Fruit fly (Drosophila melanogaster): ENCODE results near the gene Npc2a.
A peak's percentile ranks its signal among the peaks of the same experiment; 100 is the strongest.

The Npc2a gene

dm6 chr2L:2010335-2011061 is 22.4 kb downstream of the Npc2a start (continued):
- no peak for TF ChIP-seq Ets21C (GFP tag; optimal IDR thresholded peaks at IDR 0.05)
- no peak for TF ChIP-seq esn (GFP tag; optimal IDR thresholded peaks at IDR 0.05)
- no peak for TF ChIP-seq Met (GFP tag; optimal IDR thresholded peaks at IDR 0.05)
- no peak for TF ChIP-seq CG4318 (GFP tag; optimal IDR thresholded peaks at IDR 0.05)
- TF ChIP-seq svp (GFP tag), result peak; percentile 78
- TF ChIP-seq Eip78C (GFP tag), result peak; percentile 72
- no peak for TF ChIP-seq achi (GFP tag; optimal IDR thresholded peaks at IDR 0.05)
- TF ChIP-seq CG10631 (GFP tag; optimal IDR thresholded peaks at IDR 0.05), result no peak
- no peak for TF ChIP-seq CG3919 (GFP tag; optimal IDR thresholded peaks at IDR 0.05)
- peak; percentile 37 for TF ChIP-seq fkh (GFP tag; optimal IDR thresholded peaks at IDR 0.05)
- TF ChIP-seq Hr39 (GFP tag; optimal IDR thresholded peaks at IDR 0.05), result no peak
- TF ChIP-seq CG11902 (GFP tag; optimal IDR thresholded peaks at IDR 0.05), result no peak
- TF ChIP-seq CG6854 (GFP tag; optimal IDR thresholded peaks at IDR 0.05), result peak; percentile 16
- TF ChIP-seq CG15336 (GFP tag; IDR thresholded peaks at IDR 0.05), result 0 out of 2 replicates have a peak, but pooled peaks have one; percentile 10
- TF ChIP-seq Eip93F (GFP tag; optimal IDR thresholded peaks at IDR 0.05), result peak; percentile 29
- TF ChIP-seq CG31627 (GFP tag; optimal IDR thresholded peaks at IDR 0.05), result no peak
- no peak for TF ChIP-seq CG8319 (GFP tag; optimal IDR thresholded peaks at IDR 0.05)

DNA sequence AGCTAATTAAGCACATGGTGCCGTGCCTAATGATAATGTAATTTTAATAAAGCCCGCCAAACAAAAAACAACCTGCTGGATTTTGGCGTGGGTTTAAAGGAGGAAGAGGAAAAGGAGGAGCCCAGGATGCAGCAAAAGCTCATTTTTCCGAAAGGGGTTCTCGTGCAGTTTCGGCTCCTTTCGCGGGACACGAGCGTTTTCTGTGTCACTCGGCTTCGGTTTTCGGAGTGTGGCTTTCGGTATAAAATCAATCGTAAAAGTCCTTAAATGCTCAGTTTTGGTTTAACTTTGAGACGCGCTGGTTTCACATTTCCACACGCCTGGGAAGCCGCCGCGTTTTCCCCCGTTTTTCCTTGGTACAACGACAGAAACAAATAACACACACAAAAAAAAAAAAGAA is 23.3 kb downstream of the Npc2a start:
- TF ChIP-seq Met (GFP tag; optimal IDR thresholded peaks at IDR 0.05) (no peak), fd85E (GFP tag; optimal IDR thresholded peaks at IDR 0.05) (no peak), Smox (GFP tag; optimal IDR thresholded peaks at IDR 0.05) (no peak), Hr4 (GFP tag; optimal IDR thresholded peaks at IDR 0.05) (no peak)

- TF ChIP-seq CG6276 (GFP tag; optimal IDR thresholded peaks at IDR 0.05) (no peak), CG16779 (tag; optimal IDR thresholded peaks at IDR 0.05) (no peak), acj6 (GFP tag; optimal IDR thresholded peaks at IDR 0.05) (no peak), OdsH (GFP tag; optimal IDR thresholded peaks at IDR 0.05) (no peak), Hr39 (GFP tag; optimal IDR thresholded peaks at IDR 0.05) (no peak), Sox15 (GFP tag; optimal IDR thresholded peaks at IDR 0.05) (no peak), cyc (GFP tag; optimal IDR thresholded peaks at IDR 0.05) (no peak), lz (GFP tag; optimal IDR thresholded peaks at IDR 0.05) (no peak), CG9139 (GFP tag; optimal IDR thresholded peaks at IDR 0.05) (no peak), CG8319 (GFP tag; optimal IDR thresholded peaks at IDR 0.05) (no peak), CG31627 (GFP tag; optimal IDR thresholded peaks at IDR 0.05) (no peak), CG6792 (GFP tag; optimal IDR thresholded peaks at IDR 0.05) (no peak), Lpt (GFP tag; optimal IDR thresholded peaks at IDR 0.05) (no peak), CG8632 (GFP tag; optimal IDR thresholded peaks at IDR 0.05) (no peak)
These were observed 25.0 kb downstream of the Npc2a start for dm6 chr2L:2013057-2013456.

- TF ChIP-seq fkh (GFP tag; optimal IDR thresholded peaks at IDR 0.05) (peak; percentile 23), dac (GFP tag; optimal IDR thresholded peaks at IDR 0.05) (no peak), achi (GFP tag; optimal IDR thresholded peaks at IDR 0.05) (no peak), Ets96B (tag; optimal IDR thresholded peaks at IDR 0.05) (peak; percentile 24), Eip78C (GFP tag) (peak; percentile 76), Hr4 (GFP tag; optimal IDR thresholded peaks at IDR 0.05) (peak; percentile 22), spab (GFP tag; optimal IDR thresholded peaks at IDR 0.05) (no peak), OdsH (GFP tag; optimal IDR thresholded peaks at IDR 0.05) (peak; percentile 9), CG32006 (GFP tag; optimal IDR thresholded peaks at IDR 0.05) (peak; percentile 9), CG11294 (GFP tag; IDR thresholded peaks at IDR 0.05) (0 out of 2 replicates have a peak, but pooled peaks have one; percentile 7), CG10631 (GFP tag; optimal IDR thresholded peaks at IDR 0.05) (peak; percentile 3), CG6854 (GFP tag; optimal IDR thresholded peaks at IDR 0.05) (no peak)
These were observed 25.8 kb downstream of the Npc2a start for dm6 chr2L:2013836-2014434.

All from whole organism, prepupa.